Worm (Caenorhabditis elegans) whole organism, L4/young adult: Measurements from ENCODE around the gene nhr-253.

ENCODE experiments used
- dao-5 ChIP-seq: sonication (generic microtip); optimal IDR thresholded peaks from 2 replicates; lab custom pipeline; 2016; ENCODE audit warnings: missing genotype, missing genetic modification characterization, moderate library complexity, missing compliant biosample characterization
- him-1 ChIP-seq: sonication (generic microtip); optimal IDR thresholded peaks from 2 replicates; lab custom pipeline; 2016; ENCODE audit warnings: missing genotype, missing genetic modification reagents, missing genetic modification characterization, missing compliant biosample characterization

ce11 chrV:403028-403427 lies 6.6 kb downstream of the nhr-253 start, which contains the start of gene srh-62:
- TF ChIP-seq dao-5 (tag; lab: Kevin White, UChicago): no peak
- TF ChIP-seq him-1: no peak
